Fruit fly (Drosophila melanogaster) whole organism, pupa: ENCODE data around the gene Rcd-1.

Experiments used
- CG10348 ChIP-seq: fragments of 200-800 bp; sonication (Bioruptor generic); IDR thresholded peaks from 2 replicates; pipeline ENCODE4 v1.3.6; 2022; ENCODE audit warnings: missing biosample characterization, missing genetic modification characterization
- CG12605 ChIP-seq: fragments of 200-800 bp; sonication (Bioruptor generic); IDR thresholded peaks from 2 replicates; pipeline ENCODE4 v1.3.6; 2022; ENCODE audit warnings: missing biosample characterization, missing genetic modification characterization
- CG13204 ChIP-seq: fragments of 200-800 bp; sonication (Bioruptor generic); optimal IDR thresholded peaks from 2 replicates; lab custom pipeline; 2018; ENCODE audit warnings: missing biosample characterization, mild to moderate bottlenecking, missing genetic modification characterization, moderate library complexity
- CG14655 ChIP-seq: fragments of 200-800 bp; sonication (Bioruptor generic); optimal IDR thresholded peaks from 3 replicates; lab custom pipeline; 2017; ENCODE audit warnings: mild to moderate bottlenecking, missing biosample characterization, missing genetic modification reagents, missing genetic modification characterization
- CG15710 ChIP-seq: fragments of 200-800 bp; sonication (Bioruptor generic); optimal IDR thresholded peaks from 2 replicates; lab custom pipeline; 2018; ENCODE audit warnings: missing biosample characterization, mild to moderate bottlenecking, missing genetic modification characterization, moderate library complexity
- CG17806 ChIP-seq: fragments of 200-800 bp; sonication (Bioruptor generic); optimal IDR thresholded peaks from 2 replicates; lab custom pipeline; 2018; ENCODE audit warnings: missing biosample characterization, mild to moderate bottlenecking, missing genetic modification characterization, moderate library complexity
- CG32121 ChIP-seq: fragments of 200-800 bp; sonication (Bioruptor generic); IDR thresholded peaks from 2 replicates; pipeline ENCODE4 v1.3.6; 2022; ENCODE audit warnings: missing biosample characterization, missing genetic modification characterization
- CG34367 ChIP-seq: fragments of 200-800 bp; sonication (Bioruptor generic); optimal IDR thresholded peaks from 2 replicates; lab custom pipeline; 2018; ENCODE audit warnings: missing biosample characterization, mild to moderate bottlenecking, missing genetic modification characterization
- CG4496 ChIP-seq: fragments of 200-800 bp; sonication (Bioruptor generic); IDR thresholded peaks from 3 replicates; pipeline ENCODE4 v1.3.6; 2022; ENCODE audit warnings: missing biosample characterization, missing genetic modification characterization
- CG8159 ChIP-seq: fragments of 200-800 bp; sonication (Bioruptor generic); optimal IDR thresholded peaks from 3 replicates; lab custom pipeline; 2018; ENCODE audit warnings: missing biosample characterization, mild to moderate bottlenecking, missing genetic modification characterization, moderate library complexity
- CG8301 ChIP-seq: fragments of 200-800 bp; sonication (Bioruptor generic); optimal IDR thresholded peaks from 2 replicates; lab custom pipeline; 2018; ENCODE audit warnings: missing biosample characterization, mild to moderate bottlenecking, missing genetic modification characterization
- CG9948 ChIP-seq: fragments of 200-800 bp; sonication (Bioruptor generic); optimal IDR thresholded peaks from 2 replicates; lab custom pipeline; 2018; ENCODE audit warnings: missing biosample characterization, mild to moderate bottlenecking, missing genetic modification characterization, moderate library complexity
- D1 ChIP-seq: fragments of 200-800 bp; sonication (Bioruptor generic); optimal IDR thresholded peaks from 2 replicates; lab custom pipeline; 2018; ENCODE audit warnings: missing biosample characterization, mild to moderate bottlenecking, missing genetic modification characterization, moderate library complexity
- EcR ChIP-seq: fragments of 200-800 bp; sonication (Bioruptor generic); optimal IDR thresholded peaks from 3 replicates; lab custom pipeline; 2019; ENCODE audit warnings: missing biosample characterization, missing genetic modification characterization, mild to moderate bottlenecking, moderate library complexity, missing genetic modification reagents
- Ets98B ChIP-seq: fragments of 200-800 bp; sonication (Bioruptor generic); IDR thresholded peaks from 2 replicates; pipeline ENCODE4 v1.3.6; 2022; ENCODE audit warnings: missing biosample characterization, missing genetic modification characterization
- Pif1A ChIP-seq: fragments of 200-800 bp; sonication (Bioruptor generic); optimal IDR thresholded peaks from 3 replicates; lab custom pipeline; 2016; ENCODE audit warnings: missing biosample characterization, missing genetic modification characterization
- Pif1B ChIP-seq: fragments of 200-800 bp; sonication (Bioruptor generic); optimal IDR thresholded peaks from 3 replicates; lab custom pipeline; 2016; ENCODE audit warnings: missing biosample characterization, missing genetic modification characterization
- Snoo ChIP-seq: fragments of 200-800 bp; sonication (Bioruptor generic); optimal IDR thresholded peaks from 3 replicates; lab custom pipeline; 2017; ENCODE audit warnings: missing biosample characterization, mild to moderate bottlenecking, missing genetic modification characterization, inconsistent platforms
- fd96Ca ChIP-seq: fragments of 200-800 bp; sonication (Bioruptor generic); IDR thresholded peaks from 3 replicates; pipeline ENCODE4 v1.3.6; 2022; ENCODE audit warnings: missing biosample characterization, missing genetic modification characterization
- gl ChIP-seq: fragments of 200-800 bp; sonication (Bioruptor generic); optimal IDR thresholded peaks from 2 replicates; lab custom pipeline; 2018; ENCODE audit warnings: missing biosample characterization, mild to moderate bottlenecking, missing genetic modification characterization
- rn ChIP-seq: fragments of 200-800 bp; sonication (Bioruptor generic); IDR thresholded peaks from 2 replicates; pipeline ENCODE4 v1.3.6; 2022; ENCODE audit warnings: missing biosample characterization, missing genetic modification characterization

The Rcd-1 gene

dm6 chrX:19675662-19676061 is 37.1 kb downstream of the Rcd-1 start, which contains the start of gene et:
Gene et (minus strand): TSS chrX:19675891.
- TF ChIP-seq CG4496 (GFP tag; lab: Robert Waterston, UW): no peak
- TF ChIP-seq CG15710: no peak
- no peak for TF ChIP-seq Pif1A
- TF ChIP-seq, all 21 proteins: peak for 0

- no peak for TF ChIP-seq CG34367 (tag; lab: Kevin White, UChicago)
- TF ChIP-seq CG4496 (GFP tag; lab: Robert Waterston, UW): no peak
- no peak for TF ChIP-seq rn (GFP tag; lab: Robert Waterston, UW)
- TF ChIP-seq, all 21 proteins: peak for 0
Measured at dm6 chrX:19679207-19679606, 40.6 kb downstream of the Rcd-1 start.

DNA sequence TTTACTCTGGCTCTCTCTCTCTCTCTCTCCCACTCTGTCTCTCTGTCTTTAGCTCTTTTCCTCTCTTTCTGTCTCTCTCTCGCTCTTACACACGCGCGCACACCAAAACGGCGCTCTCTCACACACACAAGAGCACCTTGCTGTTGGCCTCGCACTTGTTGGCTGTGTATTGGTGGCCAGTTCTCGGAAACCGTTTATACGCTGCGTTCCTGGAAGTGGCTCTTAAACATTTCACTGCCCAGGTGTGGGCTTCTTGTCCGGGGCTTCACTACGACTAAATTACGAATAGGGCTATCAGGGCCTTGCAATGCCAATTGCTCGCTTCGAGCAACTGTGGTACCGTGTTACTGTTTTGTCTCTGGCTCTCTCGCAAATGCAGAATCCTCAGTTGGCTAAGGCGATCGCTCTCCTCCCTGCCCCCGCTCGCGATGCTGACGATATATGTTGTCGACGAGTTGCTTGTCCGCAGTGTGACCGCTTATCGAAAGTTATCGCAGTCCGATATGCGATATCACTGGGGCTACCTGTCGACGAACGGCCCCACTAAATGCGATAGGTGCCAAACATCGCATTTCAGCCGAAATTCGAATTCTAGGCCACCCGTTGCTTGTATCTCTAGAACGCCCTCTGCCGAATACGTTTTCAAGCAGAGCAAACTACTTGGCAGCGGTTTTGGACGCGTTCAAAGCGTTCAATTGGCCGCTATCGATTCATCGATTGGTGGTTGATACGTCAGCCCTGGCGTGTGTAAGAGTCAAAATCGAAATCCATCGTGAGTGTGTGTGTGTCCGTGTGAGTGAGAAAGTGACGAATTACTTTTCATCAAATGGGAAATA is 44.7 kb downstream of the Rcd-1 start, which contains the start of the genes dome and Ubqn:
dome (minus strand) TSS at position 479 of the 836 bp plus-strand sequence.
Ubqn (plus strand) TSS at position 769 of the 836 bp plus-strand sequence.
- TF ChIP-seq Ets98B (GFP tag; lab: Robert Waterston, UW) (peak; percentile 41; the same call in 1 of the 2 replicates), gl (tag; lab: Kevin White, UChicago) (no peak), CG17806 (tag; lab: Kevin White, UChicago) (no peak), Snoo (tag; lab: Kevin White, UChicago) (no peak), Pif1A (no peak), CG10348 (GFP tag; lab: Robert Waterston, UW) (no peak), CG14655 (GFP tag; lab: Kevin White, UChicago) (no peak), CG8301 (tag; lab: Kevin White, UChicago) (no peak), CG4496 (GFP tag; lab: Robert Waterston, UW) (peak; percentile 29; the same call in 2 of the 3 replicates), Pif1B (GFP tag; lab: Kevin White, UChicago) (no peak), CG15710 (no peak), EcR (GFP tag; lab: Kevin White, UChicago) (no peak), CG8159 (tag; lab: Kevin White, UChicago) (no peak), CG13204 (GFP tag; lab: Kevin White, UChicago) (peak; percentile 14), CG9948 (tag; lab: Kevin White, UChicago) (no peak), CG12605 (no peak), fd96Ca (GFP tag; lab: Robert Waterston, UW) (no peak), D1 (tag; lab: Kevin White, UChicago) (no peak), CG32121 (GFP tag; lab: Robert Waterston, UW) (no peak), CG34367 (tag; lab: Kevin White, UChicago) (no peak), rn (GFP tag; lab: Robert Waterston, UW) (no peak)

dm6 chrX:19684048-19684447 is 45.5 kb downstream of the Rcd-1 start:
- no peak for TF ChIP-seq CG8159 (tag; lab: Kevin White, UChicago)
- no peak for TF ChIP-seq rn (GFP tag; lab: Robert Waterston, UW)
- 0 out of 2 replicates have a peak, but pooled peaks have one; percentile 10 for TF ChIP-seq CG10348 (GFP tag; lab: Robert Waterston, UW)
- TF ChIP-seq Ets98B (GFP tag; lab: Robert Waterston, UW): peak; percentile 14; the same call in 1 of the 2 replicates
- TF ChIP-seq CG32121 (GFP tag; lab: Robert Waterston, UW): peak; percentile 40; the same call in 1 of the 2 replicates
- TF ChIP-seq fd96Ca (GFP tag; lab: Robert Waterston, UW): no peak

dm6 chrX:19688848-19689247 is 50.3 kb downstream of the Rcd-1 start, which contains the start of gene CG14227:
Gene CG14227 (minus strand): TSS chrX:19688948.
- no peak for TF ChIP-seq Pif1A
- no peak for TF ChIP-seq CG15710
- no peak for TF ChIP-seq CG9948 (tag; lab: Kevin White, UChicago)
- no peak for TF ChIP-seq fd96Ca (GFP tag; lab: Robert Waterston, UW)
- TF ChIP-seq CG8159 (tag; lab: Kevin White, UChicago): no peak
- TF ChIP-seq CG12605: no peak
- no peak for TF ChIP-seq CG34367 (tag; lab: Kevin White, UChicago)
- TF ChIP-seq Pif1B (GFP tag; lab: Kevin White, UChicago): no peak
- TF ChIP-seq D1 (tag; lab: Kevin White, UChicago): no peak
- no peak for TF ChIP-seq CG13204 (GFP tag; lab: Kevin White, UChicago)
- TF ChIP-seq rn (GFP tag; lab: Robert Waterston, UW): no peak
- TF ChIP-seq CG4496 (GFP tag; lab: Robert Waterston, UW): no peak
- no peak for TF ChIP-seq Snoo (tag; lab: Kevin White, UChicago)
- no peak for TF ChIP-seq CG8301 (tag; lab: Kevin White, UChicago)
- no peak for TF ChIP-seq CG10348 (GFP tag; lab: Robert Waterston, UW)
- TF ChIP-seq CG14655 (GFP tag; lab: Kevin White, UChicago): no peak
- TF ChIP-seq EcR (GFP tag; lab: Kevin White, UChicago): no peak
- TF ChIP-seq CG17806 (tag; lab: Kevin White, UChicago): no peak

- TF ChIP-seq CG9948 (tag; lab: Kevin White, UChicago): no peak
- no peak for TF ChIP-seq CG8301 (tag; lab: Kevin White, UChicago)
- TF ChIP-seq rn (GFP tag; lab: Robert Waterston, UW): no peak
- no peak for TF ChIP-seq CG15710
- TF ChIP-seq CG4496 (GFP tag; lab: Robert Waterston, UW): no peak
- no peak for TF ChIP-seq CG8159 (tag; lab: Kevin White, UChicago)
- TF ChIP-seq CG17806 (tag; lab: Kevin White, UChicago): no peak
- TF ChIP-seq CG13204 (GFP tag; lab: Kevin White, UChicago): no peak
- TF ChIP-seq D1 (tag; lab: Kevin White, UChicago): no peak
- TF ChIP-seq CG10348 (GFP tag; lab: Robert Waterston, UW): no peak
- TF ChIP-seq Snoo (tag; lab: Kevin White, UChicago): no peak
- TF ChIP-seq fd96Ca (GFP tag; lab: Robert Waterston, UW): no peak
- no peak for TF ChIP-seq Pif1A
- TF ChIP-seq CG32121 (GFP tag; lab: Robert Waterston, UW): no peak
- TF ChIP-seq gl (tag; lab: Kevin White, UChicago): no peak
- no peak for TF ChIP-seq EcR (GFP tag; lab: Kevin White, UChicago)
- no peak for TF ChIP-seq Ets98B (GFP tag; lab: Robert Waterston, UW)
- TF ChIP-seq CG14655 (GFP tag; lab: Kevin White, UChicago): no peak
- TF ChIP-seq CG12605: no peak
- TF ChIP-seq CG34367 (tag; lab: Kevin White, UChicago): no peak
Measured at dm6 chrX:19690050-19690449, 51.5 kb downstream of the Rcd-1 start.
